Fruit fly (Drosophila melanogaster): ENCODE measurements around the gene gammaTub23C.

Gene gammaTub23C

DNA sequence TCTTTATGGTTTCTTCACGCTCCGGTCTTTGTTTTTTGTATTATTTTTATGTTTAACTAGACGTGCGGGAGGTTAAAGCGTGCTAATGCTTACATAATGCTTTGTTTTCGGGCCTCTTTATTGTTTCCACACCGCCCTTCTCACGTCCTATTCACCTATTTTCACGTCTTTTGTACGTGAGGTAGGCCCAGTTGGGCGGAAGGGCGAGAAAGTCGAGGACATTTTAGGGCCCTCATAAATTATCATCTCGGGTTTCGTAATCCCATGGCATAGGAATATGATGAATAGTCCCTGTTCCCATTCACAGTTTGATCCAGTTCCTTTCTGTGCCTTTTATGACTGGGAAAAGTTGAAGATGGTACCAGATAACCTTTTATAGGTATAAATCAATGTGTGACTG, 32.8 kb downstream of the gammaTub23C start:
- TF ChIP-seq CG17801 (GFP tag; optimal IDR thresholded peaks at IDR 0.05; ENCODE audit: partially characterized antibody), result no peak

DNA sequence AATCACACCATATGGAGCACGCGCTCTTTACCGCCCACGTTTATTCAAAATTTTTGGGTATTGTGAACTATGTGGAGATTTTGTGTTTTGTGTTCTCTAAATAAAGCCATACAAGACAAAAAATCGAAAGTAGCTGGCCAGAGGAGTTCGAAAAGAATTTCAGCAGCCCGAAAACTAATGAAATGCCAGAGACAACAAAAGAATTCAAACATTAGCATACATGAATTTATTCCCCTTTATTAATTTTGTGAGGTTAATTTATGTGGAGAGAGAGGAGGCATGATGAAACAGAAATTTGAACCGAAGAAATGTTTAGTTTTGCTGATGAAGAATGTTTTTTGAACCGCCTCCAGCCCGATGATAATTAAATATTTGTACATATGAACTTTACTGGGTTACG, 33.5 kb downstream of the gammaTub23C start:
- TF ChIP-seq CG17801 (GFP tag; optimal IDR thresholded peaks at IDR 0.05; ENCODE audit: partially characterized antibody), result no peak

DNA sequence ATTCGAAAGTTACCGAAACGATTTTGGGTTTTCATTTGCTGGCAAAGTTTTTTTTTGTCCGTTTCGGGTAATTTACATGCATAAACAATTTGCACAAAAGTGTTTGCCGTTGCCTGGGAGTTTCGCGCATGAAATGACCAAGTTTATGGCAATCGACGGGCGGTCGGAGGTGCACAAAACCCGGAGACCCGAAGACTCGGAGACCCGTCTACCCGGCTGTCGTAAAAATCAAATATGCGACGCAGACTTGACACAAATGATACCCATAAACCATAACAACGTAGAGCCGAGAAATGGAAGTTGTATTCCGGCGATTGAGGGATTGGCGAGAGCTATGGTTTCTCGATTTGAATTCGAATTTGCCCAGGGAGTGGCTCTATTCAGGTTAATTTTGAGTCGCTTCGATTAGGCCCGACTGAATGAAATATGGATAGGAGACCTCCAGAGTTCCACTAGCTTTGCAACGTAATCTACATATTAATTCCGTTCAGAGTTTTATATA, 34.3 kb downstream of the gammaTub23C start:
- no peak for TF ChIP-seq CG17801 (GFP tag; optimal IDR thresholded peaks at IDR 0.05; ENCODE audit: partially characterized antibody)

DNA sequence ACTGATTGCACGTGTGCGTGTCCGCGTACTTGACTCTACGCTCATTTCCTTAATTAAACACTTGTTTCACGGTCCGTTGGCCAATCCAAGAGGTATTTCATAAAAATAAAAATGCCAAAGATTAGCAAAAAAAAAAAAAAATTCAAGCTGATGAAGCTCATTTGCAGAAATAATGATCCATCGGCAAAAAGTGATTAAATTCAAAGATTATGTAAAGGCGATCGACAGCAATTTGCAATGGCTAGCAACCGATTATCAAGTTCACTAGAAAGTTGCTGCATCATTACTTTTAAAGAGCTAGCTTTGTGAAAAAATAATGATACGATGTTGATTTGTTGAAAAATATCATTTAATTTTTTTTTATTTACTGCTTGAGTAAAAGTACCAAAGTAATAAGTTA, 36.7 kb downstream of the gammaTub23C start:
- no peak for TF ChIP-seq CG17801 (GFP tag; optimal IDR thresholded peaks at IDR 0.05; ENCODE audit: partially characterized antibody)

DNA sequence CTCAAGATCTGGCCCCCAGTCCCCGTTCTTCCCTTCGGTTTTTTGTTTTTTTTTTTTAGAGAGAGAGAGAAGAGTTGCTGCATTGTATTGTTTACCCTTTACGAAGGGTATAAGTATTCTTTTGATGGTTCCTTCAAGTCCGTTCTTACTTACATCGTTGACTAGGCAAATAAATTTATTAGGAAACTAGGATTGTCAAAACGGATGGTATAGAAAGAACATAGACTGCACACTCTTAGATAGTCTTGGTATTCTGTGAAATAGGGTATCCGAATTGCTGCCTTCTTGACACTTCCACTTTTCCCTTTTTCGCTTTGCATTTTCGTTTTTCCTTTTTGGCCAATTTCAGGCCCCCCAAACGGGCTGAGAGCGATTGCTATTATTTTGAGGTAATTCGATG, 38.8 kb downstream of the gammaTub23C start:
- no peak for TF ChIP-seq CG17801 (GFP tag; optimal IDR thresholded peaks at IDR 0.05; ENCODE audit: partially characterized antibody)

DNA sequence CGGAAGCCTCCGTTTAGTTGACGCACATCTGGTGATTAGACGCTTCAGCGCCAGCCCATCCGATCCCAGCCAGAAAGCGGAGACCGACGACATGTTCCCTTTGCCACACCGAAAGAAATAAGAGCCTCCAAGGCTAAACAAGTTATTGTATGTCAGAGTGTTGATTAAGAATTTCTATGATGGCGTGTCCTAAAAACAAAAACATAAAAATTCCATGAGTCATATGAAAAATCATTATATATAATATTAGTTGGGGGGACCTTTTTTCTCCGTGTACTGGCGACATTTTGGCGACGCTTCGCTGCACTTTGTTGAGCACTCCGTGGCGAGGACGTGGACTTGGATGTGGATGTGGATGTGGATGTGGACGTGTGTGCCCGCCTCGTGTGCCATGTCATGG, 40.1 kb downstream of the gammaTub23C start:
- TF ChIP-seq CG17801 (GFP tag; optimal IDR thresholded peaks at IDR 0.05; ENCODE audit: partially characterized antibody), result no peak

DNA sequence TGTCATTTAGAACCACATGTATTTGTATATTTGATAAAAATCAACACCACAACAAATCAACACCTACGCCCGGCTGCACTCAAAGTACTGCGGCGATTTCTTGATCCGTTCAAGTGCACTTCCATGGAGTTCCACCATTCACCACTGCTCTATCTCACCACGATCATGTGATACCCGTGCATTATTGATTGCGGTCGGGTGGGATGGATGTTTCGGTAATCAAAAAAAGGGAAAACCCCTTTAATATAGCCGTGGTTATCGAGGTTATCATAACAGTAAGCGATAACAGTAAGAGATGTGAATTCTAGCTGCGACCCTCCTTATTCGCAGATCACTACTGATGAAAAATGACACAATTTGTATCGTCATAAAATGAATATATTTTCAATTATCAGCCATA, 45.5 kb downstream of the gammaTub23C start, which contains the start of the genes CG17224 and CG17264:
CG17224 (minus strand) TSS at position 97 of the 400 bp plus-strand sequence.
CG17264 (plus strand) TSS at position 297 of the 400 bp plus-strand sequence.
- TF ChIP-seq CG17801 (GFP tag; optimal IDR thresholded peaks at IDR 0.05; ENCODE audit: partially characterized antibody), result peak; percentile 23

DNA sequence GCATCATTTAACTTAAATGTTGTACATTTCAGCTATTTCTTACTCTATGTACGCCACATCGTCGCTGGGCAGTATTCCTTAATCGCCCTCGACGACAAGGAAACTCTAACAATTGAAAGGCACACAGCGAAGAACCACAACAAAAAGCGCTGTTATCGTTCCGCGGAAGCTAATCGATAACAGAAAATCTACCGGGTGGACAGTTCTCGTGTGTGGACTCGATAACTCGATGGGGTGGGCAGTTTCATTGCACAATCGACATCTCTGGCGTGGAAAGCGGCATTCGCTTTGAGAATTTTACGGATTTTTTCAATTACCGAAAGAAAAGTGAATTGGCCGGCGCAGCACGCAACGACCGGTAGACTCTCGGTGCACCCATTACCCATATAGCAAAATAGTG, 50.3 kb downstream of the gammaTub23C start, which contains the start of the genes alpha4GT1 and Prp40:
alpha4GT1 (minus strand) TSS at position 156 of the 400 bp plus-strand sequence.
Prp40 (plus strand) TSS at position 241 of the 400 bp plus-strand sequence.
- TF ChIP-seq CG17801 (GFP tag; optimal IDR thresholded peaks at IDR 0.05; ENCODE audit: partially characterized antibody), result peak; percentile 38

Measured in ovary, adult (tissue).